Worm (Caenorhabditis elegans) whole organism, young adult: ENCODE data around the gene ZK154.1.
A peak's percentile ranks its signal among the peaks of the same experiment; 100 is the strongest.

Source experiments
- C17E4.6 ChIP-seq: fragments of 200-800 bp; sonication (Bioruptor generic); IDR thresholded peaks from 2 replicates; pipeline ENCODE4 v1.3.6; 2022; ENCODE audit warnings: missing genetic modification reagents, missing genetic modification characterization, missing compliant biosample characterization
- F49E8.2 ChIP-seq: sonication (generic microtip); optimal IDR thresholded peaks from 3 replicates; lab custom pipeline; 2017; ENCODE audit warnings: missing genetic modification characterization, mild to moderate bottlenecking, missing compliant biosample characterization, antibody characterized with exemption, moderate library complexity; ENCODE audit not compliant: insufficient read depth
- F57C9.4 ChIP-seq: sonication (generic microtip); optimal IDR thresholded peaks from 2 replicates; lab custom pipeline; 2017; ENCODE audit warnings: mild to moderate bottlenecking, missing genetic modification characterization, missing compliant biosample characterization
- K11D2.4 ChIP-seq: fragments of 200-800 bp; sonication (Bioruptor generic); IDR thresholded peaks from 2 replicates; pipeline ENCODE4 v1.3.6; 2022; ENCODE audit warnings: missing genetic modification reagents, missing genetic modification characterization, missing compliant biosample characterization
- Y56A3A.18 ChIP-seq: fragments of 200-800 bp; sonication (Bioruptor generic); IDR thresholded peaks from 2 replicates; pipeline ENCODE4 v1.3.6; 2022; ENCODE audit warnings: missing genetic modification reagents, missing genetic modification characterization, missing compliant biosample characterization
- Y67H2A.10 ChIP-seq: fragments of 200-800 bp; sonication (Bioruptor generic); conservative IDR thresholded peaks from 2 replicates; pipeline ENCODE4 v1.3.6; 2022; ENCODE audit warnings: missing genetic modification reagents, missing genetic modification characterization, missing compliant biosample characterization
- Y95B8A.8 ChIP-seq: fragments of 200-800 bp; sonication (Bioruptor generic); IDR thresholded peaks from 2 replicates; pipeline ENCODE4 v1.3.6; 2022; ENCODE audit warnings: missing genetic modification reagents, missing genetic modification characterization, missing compliant biosample characterization
- ZK185.1 ChIP-seq: sonication (generic microtip); optimal IDR thresholded peaks from 2 replicates; lab custom pipeline; 2016; ENCODE audit warnings: mild to moderate bottlenecking, missing genetic modification characterization, missing compliant biosample characterization; ENCODE audit not compliant: poor library complexity, severe bottlenecking
- aptf-3 ChIP-seq: fragments of 200-800 bp; sonication (Bioruptor generic); IDR thresholded peaks from 2 replicates; pipeline ENCODE4 v1.3.6; 2022; ENCODE audit warnings: missing genetic modification characterization, missing compliant biosample characterization
- atf-7 ChIP-seq: sonication (generic microtip); optimal IDR thresholded peaks from 2 replicates; lab custom pipeline; 2017; ENCODE audit warnings: mild to moderate bottlenecking, missing genetic modification characterization, missing compliant biosample characterization
- athp-1 ChIP-seq: sonication (generic microtip); optimal IDR thresholded peaks from 2 replicates; lab custom pipeline; 2017; ENCODE audit warnings: mild to moderate bottlenecking, missing genetic modification characterization, missing compliant biosample characterization
- attf-3 ChIP-seq: fragments of 200-800 bp; sonication (Bioruptor generic); conservative IDR thresholded peaks from 2 replicates; pipeline ENCODE4 v1.3.6; 2022; ENCODE audit warnings: missing genetic modification reagents, missing genetic modification characterization, missing compliant biosample characterization
- attf-6 ChIP-seq: fragments of 200-800 bp; sonication (Bioruptor generic); IDR thresholded peaks from 2 replicates; pipeline ENCODE4 v1.3.6; 2022; ENCODE audit warnings: missing genetic modification reagents, missing genetic modification characterization, missing compliant biosample characterization
- ceh-40 ChIP-seq: fragments of 200-800 bp; sonication (Bioruptor generic); IDR thresholded peaks from 2 replicates; pipeline ENCODE4 v1.3.6; 2022; ENCODE audit warnings: missing genetic modification characterization, missing compliant biosample characterization
- ceh-58 ChIP-seq: fragments of 200-800 bp; sonication (Bioruptor generic); IDR thresholded peaks from 2 replicates; pipeline ENCODE4 v1.3.6; 2022; ENCODE audit warnings: missing genetic modification characterization, missing compliant biosample characterization
- ceh-79 ChIP-seq: sonication (generic microtip); optimal IDR thresholded peaks from 2 replicates; lab custom pipeline; 2017; ENCODE audit warnings: mild to moderate bottlenecking, missing genetic modification characterization, missing compliant biosample characterization
- dox-1 ChIP-seq: fragments of 200-800 bp; sonication (Bioruptor generic); IDR thresholded peaks from 2 replicates; pipeline ENCODE4 v1.3.6; 2022; ENCODE audit warnings: missing genetic modification reagents, missing genetic modification characterization, missing compliant biosample characterization
- hlh-12 ChIP-seq: sonication (generic microtip); optimal IDR thresholded peaks from 2 replicates; lab custom pipeline; 2016; ENCODE audit warnings: missing genetic modification characterization, missing compliant biosample characterization
- hlh-26 ChIP-seq: fragments of 200-800 bp; sonication (Bioruptor generic); conservative IDR thresholded peaks from 2 replicates; pipeline ENCODE4 v1.3.6; 2022; ENCODE audit warnings: missing genetic modification reagents, missing genetic modification characterization, missing compliant biosample characterization
- hrde-1 ChIP-seq: sonication (generic microtip); optimal IDR thresholded peaks from 2 replicates; lab custom pipeline; 2016; ENCODE audit warnings: missing genetic modification characterization, mild to moderate bottlenecking, missing compliant biosample characterization, moderate library complexity, missing genotype, missing genetic modification reagents, borderline replicate concordance
- let-607 ChIP-seq, 2 experiments: fragments of 200-800 bp in 1 of 2; sonication (Bioruptor generic) in 1 of 2; sonication (generic microtip) in 1 of 2; optimal IDR thresholded peaks; 2 replicates each; lab custom pipeline; 2016 to 2018; ENCODE audit warnings: mild to moderate bottlenecking in 2 of 2, missing compliant biosample characterization in 2 of 2, missing genetic modification characterization in 2 of 2, moderate library complexity in 2 of 2, missing genotype in 1 of 2
- lin-26 ChIP-seq: fragments of 200-800 bp; sonication (Bioruptor generic); IDR thresholded peaks from 2 replicates; pipeline ENCODE4 v1.3.6; 2022; ENCODE audit warnings: missing genetic modification reagents, missing genetic modification characterization, missing compliant biosample characterization
- lin-35 ChIP-seq, 3 experiments: fragments of 150-350 bp in 2 of 3; sonication (generic microtip) in 1 of 3; optimal IDR thresholded peaks; 2 replicates each; lab custom pipeline; 2014 to 2018; ENCODE audit warnings: missing biosample characterization in 3 of 3, missing genetic modification characterization in 3 of 3, missing genetic modification reagents in 3 of 3
- madf-6 ChIP-seq: fragments of 200-800 bp; sonication (Bioruptor generic); IDR thresholded peaks from 2 replicates; pipeline ENCODE4 v1.3.6; 2022; ENCODE audit warnings: missing genetic modification reagents, missing genetic modification characterization, missing compliant biosample characterization
- mxl-1 ChIP-seq: sonication (generic microtip); optimal IDR thresholded peaks from 2 replicates; lab custom pipeline; 2016; ENCODE audit warnings: missing genetic modification characterization, missing compliant biosample characterization
- nfya-1 ChIP-seq: sonication (generic microtip); optimal IDR thresholded peaks from 2 replicates; lab custom pipeline; 2017; ENCODE audit warnings: antibody characterized with exemption, missing compliant biosample characterization, missing genetic modification characterization, borderline replicate concordance; ENCODE audit not compliant: insufficient read depth
- nfya-2 ChIP-seq: fragments of 200-800 bp; sonication (Bioruptor generic); IDR thresholded peaks from 2 replicates; pipeline ENCODE4 v1.3.6; 2022; ENCODE audit warnings: missing genetic modification reagents, missing genetic modification characterization, missing compliant biosample characterization
- nhr-120 ChIP-seq: fragments of 200-800 bp; sonication (Bioruptor generic); IDR thresholded peaks from 2 replicates; pipeline ENCODE4 v1.3.6; 2022; ENCODE audit warnings: missing genetic modification characterization, missing compliant biosample characterization
- rcor-1 ChIP-seq: fragments of 200-800 bp; sonication (Bioruptor generic); IDR thresholded peaks from 2 replicates; pipeline ENCODE4 v1.3.6; 2022; ENCODE audit warnings: missing genetic modification reagents, missing genetic modification characterization, missing compliant biosample characterization
- rec-8 ChIP-seq, 2 experiments: sonication (generic microtip); optimal IDR thresholded peaks; 2 replicates each; lab custom pipeline; 2016; ENCODE audit warnings: mild to moderate bottlenecking in 2 of 2, missing genetic modification characterization in 2 of 2, missing genetic modification reagents in 2 of 2, missing genotype in 2 of 2, missing biosample characterization in 1 of 2, missing compliant biosample characterization in 1 of 2, moderate library complexity in 1 of 2
- snpc-1.1 ChIP-seq: sonication (generic microtip); optimal IDR thresholded peaks from 2 replicates; lab custom pipeline; 2017; ENCODE audit warnings: missing genetic modification characterization, mild to moderate bottlenecking, missing compliant biosample characterization, antibody characterized with exemption, moderate library complexity, missing genotype, missing genetic modification reagents; ENCODE audit not compliant: insufficient read depth
- snpc-1.3 ChIP-seq: sonication (generic microtip); optimal IDR thresholded peaks from 2 replicates; lab custom pipeline; 2017; ENCODE audit warnings: missing genetic modification characterization, mild to moderate bottlenecking, missing compliant biosample characterization, antibody characterized with exemption, moderate library complexity, missing genotype, missing genetic modification reagents; ENCODE audit not compliant: insufficient read depth
- snpc-4 ChIP-seq, 5 experiments: fragments of 150-350 bp in 1 of 5; sonication (generic microtip) in 4 of 5; optimal IDR thresholded peaks; 2 replicates each; lab custom pipeline; 2014 to 2018; ENCODE audit warnings: missing genetic modification characterization in 5 of 5, missing biosample characterization in 3 of 5, antibody characterized with exemption in 2 of 5, mild to moderate bottlenecking in 2 of 5, missing compliant biosample characterization in 2 of 5, missing genotype in 2 of 5, moderate library complexity in 2 of 5, missing genetic modification reagents in 1 of 5
- xnd-1 ChIP-seq: sonication (generic microtip); optimal IDR thresholded peaks from 2 replicates; lab custom pipeline; 2016; ENCODE audit warnings: missing genotype, missing genetic modification reagents, missing genetic modification characterization, missing compliant biosample characterization
- zfh-2 ChIP-seq: fragments of 200-800 bp; sonication (Bioruptor generic); conservative IDR thresholded peaks from 2 replicates; pipeline ENCODE4 v1.3.6; 2022; ENCODE audit warnings: missing genetic modification reagents, missing genetic modification characterization, missing compliant biosample characterization
- ztf-18 ChIP-seq: sonication (generic microtip); optimal IDR thresholded peaks from 2 replicates; lab custom pipeline; 2016; ENCODE audit warnings: missing genotype, mild to moderate bottlenecking, missing genetic modification characterization, missing compliant biosample characterization
- ztf-22 ChIP-seq: fragments of 200-800 bp; sonication (Bioruptor generic); optimal IDR thresholded peaks from 2 replicates; lab custom pipeline; 2018; ENCODE audit warnings: mild to moderate bottlenecking, missing genetic modification characterization, moderate library complexity, missing compliant biosample characterization
- ztf-25 ChIP-seq: fragments of 200-800 bp; sonication (Bioruptor generic); IDR thresholded peaks from 2 replicates; pipeline ENCODE4 v1.3.6; 2022; ENCODE audit warnings: missing genetic modification reagents, missing genetic modification characterization, missing compliant biosample characterization
- ztf-26 ChIP-seq: sonication (generic microtip); optimal IDR thresholded peaks from 2 replicates; lab custom pipeline; 2017; ENCODE audit warnings: missing genetic modification characterization, missing compliant biosample characterization
- ztf-6 ChIP-seq: fragments of 200-800 bp; sonication (Bioruptor generic); IDR thresholded peaks from 2 replicates; pipeline ENCODE4 v1.3.6; 2022; ENCODE audit warnings: missing genetic modification reagents, missing genetic modification characterization, missing compliant biosample characterization

The ZK154.1 gene

DNA sequence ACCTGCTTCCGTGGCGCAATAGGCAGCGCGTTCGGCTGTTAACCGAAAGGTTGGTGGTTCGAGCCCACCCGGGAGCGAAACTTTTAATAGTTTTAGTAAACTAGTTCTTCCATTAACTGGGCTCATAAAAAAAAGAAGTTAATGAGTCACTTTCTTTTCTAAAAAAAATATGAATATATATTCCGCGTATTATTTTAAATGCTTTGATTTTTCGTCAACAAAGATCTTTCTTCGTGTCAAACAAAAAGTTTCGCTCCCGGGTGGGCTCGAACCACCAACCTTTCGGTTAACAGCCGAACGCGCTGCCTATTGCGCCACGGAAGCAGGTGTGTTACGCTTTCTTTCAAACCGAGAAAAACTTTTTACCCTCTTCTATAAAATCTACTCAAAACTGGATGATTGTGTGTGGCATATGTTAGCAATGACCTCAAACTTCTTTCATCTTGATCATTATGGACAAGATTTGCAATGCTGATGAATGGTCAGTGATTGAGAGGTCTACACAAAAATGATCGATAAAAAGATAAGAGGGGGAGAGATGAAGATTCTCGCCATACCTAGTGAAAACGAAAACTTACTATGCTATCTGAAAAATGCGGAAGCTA lies 5.6 kb upstream of the ZK154.1 start (continued):
- no peak for TF ChIP-seq Y67H2A.10
- TF ChIP-seq nfya-1: no peak
- TF ChIP-seq athp-1 (tag; lab: Kevin White, UChicago): peak; percentile 57
- 0 out of 2 replicates have a peak, but pooled peaks have one; percentile 31 for TF ChIP-seq zfh-2
- peak; percentile 68 for TF ChIP-seq ZK185.1
- peak; percentile 64 for TF ChIP-seq mxl-1
- peak; percentile 58 for TF ChIP-seq ztf-18 (tag; lab: Kevin White, UChicago)
- no peak for TF ChIP-seq K11D2.4
- 0 out of 2 replicates have a peak, but pooled peaks have one; percentile 48 for TF ChIP-seq aptf-3 (GFP tag; lab: Robert Waterston, UW)
- TF ChIP-seq F49E8.2 (tag; lab: Kevin White, UChicago): peak; percentile 11
- no peak for TF ChIP-seq C17E4.6 (GFP tag; lab: Robert Waterston, UW)
- peak in 1 of 2 experiments; percentile 20 for TF ChIP-seq let-607 (tag; optimal IDR thresholded peaks at IDR 0.05; lab: Kevin White, UChicago)
- peak in 1 of 3 experiments; percentile 53 for TF ChIP-seq lin-35 (GFP tag; optimal IDR thresholded peaks at IDR 0.05; lab: Kevin White, UChicago)
- TF ChIP-seq lin-26 (GFP tag; lab: Robert Waterston, UW): peak; percentile 89
- TF ChIP-seq hrde-1 (tag; lab: Kevin White, UChicago): peak; percentile 35
- no peak for TF ChIP-seq Y95B8A.8
- peak; percentile 6 for TF ChIP-seq snpc-4 (GFP tag; optimal IDR thresholded peaks at IDR 0.05; lab: Kevin White, UChicago)
- TF ChIP-seq snpc-4 (tag; optimal IDR thresholded peaks at IDR 0.05; lab: Kevin White, UChicago): peak in 3 of 4 experiments; percentile 24 to 73 (median 27)
- no peak for TF ChIP-seq ztf-6 (GFP tag; lab: Robert Waterston, UW)
- peak; percentile 6 for TF ChIP-seq ztf-22 (GFP tag; lab: Kevin White, UChicago)
- 0 out of 2 replicates have a peak, but pooled peaks have one; percentile 19 for TF ChIP-seq rcor-1 (GFP tag; lab: Robert Waterston, UW)
- TF ChIP-seq ztf-25 (GFP tag; lab: Robert Waterston, UW): 0 out of 2 replicates have a peak, but pooled peaks have one; percentile 19
- peak; percentile 6 to 59 for TF ChIP-seq rec-8 (tag; optimal IDR thresholded peaks at IDR 0.05; lab: Kevin White, UChicago)
- TF ChIP-seq dox-1 (GFP tag; lab: Robert Waterston, UW): peak; percentile 73
- TF ChIP-seq xnd-1 (tag; lab: Kevin White, UChicago): no peak
- TF ChIP-seq attf-6 (GFP tag; lab: Robert Waterston, UW): 0 out of 2 replicates have a peak, but pooled peaks have one; percentile 49
- peak; percentile 39; the same call in 1 of the 2 replicates for TF ChIP-seq madf-6
- peak; percentile 12 for TF ChIP-seq snpc-1.3 (tag; lab: Kevin White, UChicago)

DNA sequence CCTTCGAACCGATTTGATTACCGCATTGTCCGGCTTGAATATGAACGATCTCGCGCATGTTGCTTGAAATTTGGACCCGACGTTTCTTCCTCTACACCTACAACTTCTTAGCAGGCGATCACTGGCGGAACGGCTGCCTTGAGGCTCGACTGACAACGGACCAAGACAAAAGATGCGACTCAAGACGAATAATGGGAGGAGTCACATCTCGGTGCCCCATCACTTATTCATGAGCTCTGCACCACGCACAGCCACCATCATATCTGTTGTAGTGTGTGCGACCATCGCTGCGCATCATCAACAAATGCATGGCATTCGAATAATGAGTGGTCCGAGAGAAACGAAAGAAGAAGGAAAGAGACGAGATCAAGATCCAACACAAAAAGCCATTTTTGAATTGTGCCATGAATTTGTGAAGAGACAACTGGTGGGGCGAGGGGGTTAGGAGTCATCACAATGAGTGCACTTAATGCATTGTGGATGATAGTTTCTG lies 2.8 kb upstream of the ZK154.1 start, which contains the start of gene mec-7:
Gene mec-7 (minus strand): TSS at position 181 of the 493 bp plus-strand sequence.
- TF ChIP-seq zfh-2 (peak; percentile 29; the same call in 1 of the 2 replicates), nhr-120 (GFP tag; lab: Robert Waterston, UW) (no peak)

DNA sequence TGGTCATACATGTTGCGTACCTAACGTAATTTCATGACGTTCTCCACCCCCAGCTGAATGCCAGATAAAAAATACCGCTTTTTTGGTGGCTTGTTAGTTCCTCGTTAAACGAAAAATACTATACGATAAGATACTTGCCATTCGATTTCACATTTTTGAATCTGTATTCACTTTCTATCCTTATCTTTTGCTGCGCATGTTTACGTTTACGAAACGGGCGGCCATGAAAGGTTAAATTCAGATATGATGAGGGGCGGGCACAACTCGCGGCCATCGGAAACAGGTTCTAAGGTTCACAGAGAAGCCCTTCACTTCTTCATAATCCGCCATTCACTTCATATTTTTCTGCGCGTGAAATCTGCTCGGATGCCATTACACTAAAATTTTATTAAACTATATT lies 591 bp upstream of the ZK154.1 start:
- TF ChIP-seq F57C9.4: no peak
- TF ChIP-seq hlh-12 (tag; lab: Kevin White, UChicago): no peak
- TF ChIP-seq F49E8.2 (tag; lab: Kevin White, UChicago): no peak
- TF ChIP-seq snpc-1.1: no peak
- no peak for TF ChIP-seq attf-3
- TF ChIP-seq atf-7: no peak
- no peak for TF ChIP-seq nfya-2 (GFP tag; lab: Robert Waterston, UW)
- no peak for TF ChIP-seq hlh-26
- TF ChIP-seq snpc-1.3 (tag; lab: Kevin White, UChicago): no peak
- no peak for TF ChIP-seq ceh-58 (GFP tag; lab: Robert Waterston, UW)
- TF ChIP-seq Y56A3A.18 (GFP tag; lab: Robert Waterston, UW): no peak
- TF ChIP-seq ztf-26: no peak
- no peak for TF ChIP-seq ceh-40 (GFP tag; lab: Robert Waterston, UW)
- TF ChIP-seq ceh-79 (tag; lab: Kevin White, UChicago): no peak
